Worm (Caenorhabditis elegans) whole organism, mixed stage, embryonic: Measurements from ENCODE around the gene nas-21.

Experiments
- M03D4.4 ChIP-seq: sonication (generic microtip); optimal IDR thresholded peaks from 2 replicates; lab custom pipeline; 2017; ENCODE audit warnings: mild to moderate bottlenecking, missing genetic modification characterization, missing compliant biosample characterization
- bed-3 ChIP-seq: fragments of 200-800 bp; sonication (Bioruptor generic); optimal IDR thresholded peaks from 3 replicates; lab custom pipeline; 2018; ENCODE audit warnings: mild to moderate bottlenecking, missing genetic modification characterization, moderate library complexity, missing compliant biosample characterization
- blmp-1 ChIP-seq: fragments of 150-350 bp; optimal IDR thresholded peaks from 2 replicates; lab custom pipeline; 2014; ENCODE audit warnings: missing biosample characterization, missing genetic modification characterization
- ceh-39 ChIP-seq: fragments of 150-350 bp; optimal IDR thresholded peaks from 2 replicates; lab custom pipeline; 2014; ENCODE audit warnings: missing biosample characterization, missing genetic modification characterization
- ceh-43 ChIP-seq: fragments of 200-800 bp; sonication (Bioruptor generic); optimal IDR thresholded peaks from 2 replicates; lab custom pipeline; 2018; ENCODE audit warnings: mild to moderate bottlenecking, missing genetic modification characterization, moderate library complexity, missing compliant biosample characterization
- ceh-83 ChIP-seq: fragments of 200-800 bp; sonication (Bioruptor generic); optimal IDR thresholded peaks from 2 replicates; lab custom pipeline; 2018; ENCODE audit warnings: mild to moderate bottlenecking, missing genetic modification characterization, missing compliant biosample characterization
- ces-1 ChIP-seq: fragments of 150-350 bp; optimal IDR thresholded peaks from 2 replicates; lab custom pipeline; 2014; ENCODE audit warnings: missing biosample characterization, missing genetic modification reagents, missing genetic modification characterization
- cnd-1 ChIP-seq: fragments of 200-800 bp; sonication (Bioruptor generic); optimal IDR thresholded peaks from 2 replicates; lab custom pipeline; 2018; ENCODE audit warnings: mild to moderate bottlenecking, missing genetic modification characterization, missing compliant biosample characterization
- drap-1 ChIP-seq: fragments of 200-800 bp; sonication (Bioruptor generic); optimal IDR thresholded peaks from 3 replicates; lab custom pipeline; 2018; ENCODE audit warnings: mild to moderate bottlenecking, missing genetic modification characterization, missing compliant biosample characterization
- elt-1 ChIP-seq: sonication (generic microtip); optimal IDR thresholded peaks from 2 replicates; lab custom pipeline; 2017; ENCODE audit warnings: missing genetic modification characterization, mild to moderate bottlenecking, missing compliant biosample characterization, antibody characterized with exemption, moderate library complexity, borderline replicate concordance; ENCODE audit not compliant: insufficient read depth
- elt-3 ChIP-seq: fragments of 150-350 bp; optimal IDR thresholded peaks from 2 replicates; lab custom pipeline; 2014; ENCODE audit warnings: missing biosample characterization, missing genetic modification characterization
- flh-1 ChIP-seq: fragments of 200-800 bp; sonication (Bioruptor generic); optimal IDR thresholded peaks from 2 replicates; lab custom pipeline; 2018; ENCODE audit warnings: mild to moderate bottlenecking, missing genetic modification characterization, moderate library complexity, missing compliant biosample characterization
- hlh-1 ChIP-seq: fragments of 150-350 bp; optimal IDR thresholded peaks from 2 replicates; lab custom pipeline; 2014; ENCODE audit warnings: missing biosample characterization, missing genetic modification reagents, missing genetic modification characterization
- lin-13 ChIP-seq: fragments of 150-350 bp; optimal IDR thresholded peaks from 2 replicates; lab custom pipeline; 2014; ENCODE audit warnings: missing biosample characterization, missing genetic modification characterization
- lin-32 ChIP-seq: fragments of 200-800 bp; sonication (Bioruptor generic); optimal IDR thresholded peaks from 2 replicates; lab custom pipeline; 2018; ENCODE audit warnings: mild to moderate bottlenecking, missing genetic modification characterization, missing compliant biosample characterization
- lsy-2 ChIP-seq: fragments of 150-350 bp; optimal IDR thresholded peaks from 2 replicates; lab custom pipeline; 2014; ENCODE audit warnings: missing biosample characterization, missing genetic modification characterization
- mab-5 ChIP-seq: fragments of 150-350 bp; optimal IDR thresholded peaks from 2 replicates; lab custom pipeline; 2014; ENCODE audit warnings: missing biosample characterization, missing genetic modification characterization
- mep-1 ChIP-seq: fragments of 150-350 bp; optimal IDR thresholded peaks from 2 replicates; lab custom pipeline; 2017; ENCODE audit warnings: missing biosample characterization, missing genetic modification reagents, missing genetic modification characterization, inconsistent platforms
- mls-2 ChIP-seq: sonication (generic microtip); optimal IDR thresholded peaks from 2 replicates; lab custom pipeline; 2016; ENCODE audit warnings: mild to moderate bottlenecking, missing genetic modification characterization, moderate library complexity, missing compliant biosample characterization
- nhr-12 ChIP-seq: fragments of 150-350 bp; optimal IDR thresholded peaks from 2 replicates; lab custom pipeline; 2014; ENCODE audit warnings: missing biosample characterization, missing genetic modification characterization
- nhr-2 ChIP-seq: fragments of 150-350 bp; optimal IDR thresholded peaks from 2 replicates; lab custom pipeline; 2014; ENCODE audit warnings: missing biosample characterization, missing genetic modification characterization
- nhr-237 ChIP-seq: fragments of 150-350 bp; optimal IDR thresholded peaks from 2 replicates; lab custom pipeline; 2014; ENCODE audit warnings: missing biosample characterization, missing genetic modification characterization
- nhr-28 ChIP-seq: fragments of 150-350 bp; optimal IDR thresholded peaks from 2 replicates; lab custom pipeline; 2014; ENCODE audit warnings: missing biosample characterization, missing genetic modification characterization
- nhr-76 ChIP-seq: sonication (generic microtip); optimal IDR thresholded peaks from 2 replicates; lab custom pipeline; 2017; ENCODE audit warnings: missing biosample characterization, missing genetic modification characterization
- pha-4 ChIP-seq: fragments of 150-350 bp; optimal IDR thresholded peaks from 2 replicates; lab custom pipeline; 2018; ENCODE audit warnings: missing biosample characterization, missing genetic modification reagents, missing genetic modification characterization
- sem-2 ChIP-seq: fragments of 200-800 bp; sonication (Bioruptor generic); optimal IDR thresholded peaks from 2 replicates; lab custom pipeline; 2018; ENCODE audit warnings: mild to moderate bottlenecking, missing genetic modification characterization, missing compliant biosample characterization
- snpc-4 ChIP-seq: fragments of 150-350 bp; optimal IDR thresholded peaks from 2 replicates; lab custom pipeline; 2014; ENCODE audit warnings: missing biosample characterization, missing genetic modification characterization
- sptf-1 ChIP-seq: sonication (generic microtip); optimal IDR thresholded peaks from 2 replicates; lab custom pipeline; 2017; ENCODE audit warnings: mild to moderate bottlenecking, missing genetic modification characterization, moderate library complexity, missing compliant biosample characterization
- tbx-8 ChIP-seq: fragments of 200-800 bp; sonication (Bioruptor generic); optimal IDR thresholded peaks from 2 replicates; lab custom pipeline; 2018; ENCODE audit warnings: mild to moderate bottlenecking, missing genetic modification characterization, moderate library complexity, missing compliant biosample characterization
- unc-120 ChIP-seq: sonication (generic microtip); optimal IDR thresholded peaks from 2 replicates; lab custom pipeline; 2017; ENCODE audit warnings: missing genetic modification characterization, missing compliant biosample characterization; ENCODE audit not compliant: poor library complexity, severe bottlenecking
- unc-62 ChIP-seq: fragments of 150-350 bp; optimal IDR thresholded peaks from 2 replicates; lab custom pipeline; 2014; ENCODE audit warnings: missing biosample characterization, missing genetic modification reagents, missing genetic modification characterization
- zip-8 ChIP-seq: fragments of 150-350 bp; optimal IDR thresholded peaks from 2 replicates; lab custom pipeline; 2014; ENCODE audit warnings: missing biosample characterization, missing genetic modification characterization
- ztf-11 ChIP-seq: fragments of 150-350 bp; optimal IDR thresholded peaks from 2 replicates; lab custom pipeline; 2014; ENCODE audit warnings: missing biosample characterization, missing genetic modification characterization

The nas-21 gene

DNA sequence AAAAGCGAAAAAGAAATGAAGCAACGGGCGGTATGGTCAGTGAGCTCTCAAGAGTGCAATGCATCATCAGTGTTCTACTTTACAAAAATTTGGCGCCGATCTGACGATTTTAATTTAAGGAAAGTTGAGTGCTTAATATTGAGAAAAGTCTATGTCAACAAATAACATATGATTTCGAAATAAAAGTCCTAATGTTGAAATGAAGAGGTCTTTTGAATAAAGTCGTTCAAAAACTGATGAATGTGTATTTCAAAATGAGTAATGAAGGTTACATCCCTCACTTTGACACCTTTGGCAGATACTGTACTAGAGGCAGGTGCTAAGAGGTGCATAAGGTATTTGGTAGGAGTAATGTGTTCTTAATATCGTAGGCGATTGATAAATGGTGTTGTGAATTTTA, 25.1 kb downstream of the nas-21 start:
- TF ChIP-seq ceh-39 (no peak), nhr-76 (tag; lab: Kevin White, UChicago) (no peak), nhr-237 (no peak), mls-2 (no peak), M03D4.4 (no peak), nhr-2 (no peak), bed-3 (GFP tag; lab: Kevin White, UChicago) (no peak)

DNA sequence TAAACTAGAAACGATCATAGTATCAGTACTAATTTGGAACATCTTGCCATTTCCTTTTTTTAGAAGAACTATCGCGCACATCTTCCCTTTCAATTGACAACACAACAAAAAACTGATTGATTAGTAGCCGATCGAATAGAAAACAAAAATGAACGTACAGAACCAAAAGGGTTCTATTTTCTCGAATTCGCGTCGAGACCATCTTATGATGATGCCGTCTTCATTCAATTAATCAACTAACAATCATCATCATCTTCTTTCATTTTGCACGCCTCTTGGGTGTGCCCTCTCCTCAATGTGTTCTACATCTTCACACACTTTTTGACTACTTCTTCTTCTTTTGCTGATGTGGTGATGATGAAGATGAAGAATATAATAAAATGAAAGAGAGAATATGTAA, 27.4 kb downstream of the nas-21 start:
- TF ChIP-seq unc-62 (no peak), ceh-43 (GFP tag; lab: Kevin White, UChicago) (no peak), mab-5 (tag; lab: Kevin White, UChicago) (no peak), ztf-11 (tag; lab: Kevin White, UChicago) (no peak), tbx-8 (no peak), bed-3 (GFP tag; lab: Kevin White, UChicago) (no peak), hlh-1 (no peak), flh-1 (GFP tag; lab: Kevin White, UChicago) (no peak), drap-1 (GFP tag; lab: Kevin White, UChicago) (no peak), ceh-83 (no peak), ces-1 (GFP tag; lab: Kevin White, UChicago) (no peak), ceh-39 (no peak), nhr-12 (tag; lab: Kevin White, UChicago) (no peak), unc-120 (tag; lab: Kevin White, UChicago) (no peak), cnd-1 (tag; lab: Kevin White, UChicago) (no peak), nhr-2 (no peak), sem-2 (GFP tag; lab: Kevin White, UChicago) (no peak), elt-3 (tag; lab: Kevin White, UChicago) (no peak)

DNA sequence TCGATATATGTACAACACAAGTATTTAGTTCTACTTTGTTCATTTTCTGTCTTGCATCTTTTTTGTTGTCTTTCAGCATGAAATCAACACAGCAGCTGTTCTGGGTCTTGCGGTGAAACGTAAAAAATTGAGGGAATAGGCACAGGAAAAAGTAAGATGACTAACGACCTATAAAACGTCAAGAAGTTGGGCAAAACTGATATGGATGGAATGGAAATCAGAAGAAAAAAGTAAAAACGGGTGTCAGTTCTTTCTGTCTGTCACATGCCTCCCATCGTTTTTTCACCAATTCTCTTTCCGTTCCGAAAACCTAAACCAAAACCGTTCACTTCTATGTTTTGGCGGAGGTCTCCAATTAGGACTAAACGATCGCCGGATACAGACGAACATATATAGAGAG, 28.6 kb downstream of the nas-21 start:
- TF ChIP-seq elt-1 (tag; lab: Kevin White, UChicago) (no peak), ceh-43 (GFP tag; lab: Kevin White, UChicago) (no peak), mab-5 (tag; lab: Kevin White, UChicago) (no peak), sem-2 (GFP tag; lab: Kevin White, UChicago) (no peak), ceh-39 (no peak), nhr-2 (no peak), snpc-4 (tag; lab: Kevin White, UChicago) (no peak), M03D4.4 (no peak), blmp-1 (tag; lab: Kevin White, UChicago) (no peak)

DNA sequence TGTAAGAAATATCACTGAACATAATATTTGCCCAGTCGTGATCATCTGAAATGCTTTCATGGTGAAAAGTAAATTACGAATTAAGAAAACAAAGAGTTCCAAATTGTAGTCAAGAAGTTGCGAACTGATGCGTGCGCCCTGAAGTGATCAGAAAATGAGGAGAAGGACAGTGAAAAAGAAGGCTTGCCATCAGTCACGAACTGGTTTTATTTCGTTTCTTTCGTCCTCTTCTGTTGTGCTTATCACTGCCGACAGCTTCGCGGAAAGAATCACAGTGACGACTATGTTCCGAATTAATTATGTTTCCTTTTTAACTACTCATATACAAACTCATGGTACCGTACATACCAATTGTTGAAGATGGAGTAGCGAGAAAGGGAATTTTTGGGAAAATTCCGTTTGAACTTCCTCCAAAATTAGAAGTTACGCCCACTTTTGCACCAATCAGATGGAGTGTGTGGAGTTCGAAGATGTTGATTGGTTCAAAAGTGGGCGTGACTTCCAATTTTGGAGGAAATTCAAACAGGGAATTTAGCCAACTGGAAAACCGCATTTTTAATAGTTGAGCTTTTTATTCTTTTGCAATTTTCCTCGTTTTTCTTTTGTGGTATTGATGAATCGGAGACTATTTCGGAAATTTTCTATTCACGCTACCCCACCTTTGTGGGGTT, 30.9 kb downstream of the nas-21 start, which contains the start of gene C55A6.12:
Gene C55A6.12, minus strand, starts transcription at position 51 of the 671 bp plus-strand sequence.
- TF ChIP-seq blmp-1 (tag; lab: Kevin White, UChicago) (no peak), nhr-2 (no peak), lin-32 (no peak), M03D4.4 (no peak), pha-4 (tag; lab: Kevin White, UChicago) (no peak), zip-8 (no peak), nhr-12 (tag; lab: Kevin White, UChicago) (no peak), nhr-28 (tag; lab: Kevin White, UChicago) (no peak), mls-2 (no peak)

DNA sequence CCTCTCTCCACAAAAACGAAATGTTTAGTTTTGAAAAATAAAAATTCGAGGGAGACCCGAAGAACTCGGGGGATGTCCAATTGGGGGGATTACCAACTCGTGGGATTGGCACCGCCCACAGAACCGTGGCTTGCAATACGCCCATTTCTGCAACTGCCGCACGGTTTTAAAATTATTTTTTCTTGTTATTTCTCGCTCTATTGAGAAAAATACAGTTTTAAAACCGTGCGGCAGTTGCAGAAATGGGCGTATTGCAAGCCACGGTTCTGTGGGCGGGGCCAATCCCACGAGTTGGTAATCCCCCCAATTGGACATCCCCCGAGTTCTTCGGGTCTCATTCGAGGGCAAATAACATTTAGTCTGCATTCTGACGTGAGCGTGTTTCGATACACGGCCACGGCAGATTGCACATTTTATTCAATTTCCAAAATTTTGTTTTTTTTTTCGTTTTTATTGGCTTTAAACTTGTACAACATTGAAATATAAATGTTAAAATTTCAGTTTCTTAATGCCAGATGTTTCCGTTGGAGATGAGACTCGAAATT, 32.6 kb downstream of the nas-21 start, which contains the start of the genes C55A6.1 and C55A6.10:
Gene C55A6.1, minus strand, starts transcription at position 116 of the 545 bp plus-strand sequence.
Gene C55A6.10, plus strand, starts transcription at position 495 of the 545 bp plus-strand sequence.
- TF ChIP-seq mep-1 (tag; lab: Kevin White, UChicago) = peak; percentile 36
- peak; percentile 1 for TF ChIP-seq hlh-1
- TF ChIP-seq M03D4.4 = peak; percentile 1
- peak; percentile 43 for TF ChIP-seq drap-1 (GFP tag; lab: Kevin White, UChicago)
- peak; percentile 31 for TF ChIP-seq lsy-2 (tag; lab: Kevin White, UChicago)
- TF ChIP-seq ces-1 (GFP tag; lab: Kevin White, UChicago) = peak; percentile 68
- TF ChIP-seq lin-13 = peak; percentile 12
- TF ChIP-seq nhr-237 = peak; percentile 10
- peak; percentile 41 for TF ChIP-seq sptf-1 (tag; lab: Kevin White, UChicago)
- peak; percentile 25 for TF ChIP-seq cnd-1 (tag; lab: Kevin White, UChicago)
